Worm (Caenorhabditis elegans): ENCODE measurements around the gene cest-31.

ce11 chrV:6662505-6662904 lies 11.6 kb upstream of the cest-31 start:
- TF ChIP-seq ztf-23 (GFP tag; IDR thresholded peaks at IDR 0.05): no peak
- no peak for TF ChIP-seq flt-1 (GFP tag; IDR thresholded peaks at IDR 0.05)
- no peak for TF ChIP-seq ref-1 (GFP tag; conservative IDR thresholded peaks at IDR 0.05)

Measured in whole organism, midembryonic.